Fruit fly (Drosophila melanogaster): ENCODE measurements around the gene Rsod.

dm6 chr3R:30211856-30212255 is 40.8 kb upstream of the Rsod start, which contains the start of gene CecA2:
- no peak for TF ChIP-seq CG7101 (tag; optimal IDR thresholded peaks at IDR 0.05)
- no peak for TF ChIP-seq tj (GFP tag; optimal IDR thresholded peaks at IDR 0.05)
- TF ChIP-seq CG11617 (GFP tag; optimal IDR thresholded peaks at IDR 0.05) = no peak
- no peak for TF ChIP-seq kay (GFP tag; ENCODE audit: borderline replicate concordance)
- no peak for TF ChIP-seq toe (GFP tag; optimal IDR thresholded peaks at IDR 0.05)
- TF ChIP-seq Mnt (GFP tag; optimal IDR thresholded peaks at IDR 0.05) = no peak
- TF ChIP-seq CG12768 (GFP tag; optimal IDR thresholded peaks at IDR 0.05) = no peak
- TF ChIP-seq pad (GFP tag; optimal IDR thresholded peaks at IDR 0.05) = no peak
- TF ChIP-seq CG14711 (tag; optimal IDR thresholded peaks at IDR 0.05) = no peak
- TF ChIP-seq CG33017 (tag; optimal IDR thresholded peaks at IDR 0.05) = no peak
- no peak for TF ChIP-seq bab1 (GFP tag; optimal IDR thresholded peaks at IDR 0.05)

Measured in whole organism, adult.